Worm (Caenorhabditis elegans) whole organism, L4 larva: Measurements from ENCODE around the gene F08G12.5.

Experiments
- D1046.2 ChIP-seq: fragments of 200-800 bp; sonication (Bioruptor generic); IDR thresholded peaks from 2 replicates; pipeline ENCODE4 v1.3.6; 2022; ENCODE audit warnings: missing genetic modification characterization, missing compliant biosample characterization
- F10B5.3 ChIP-seq: sonication (generic microtip); optimal IDR thresholded peaks from 2 replicates; lab custom pipeline; 2016; ENCODE audit warnings: mild to moderate bottlenecking, missing genetic modification characterization, missing compliant biosample characterization
- F37D6.2 ChIP-seq: sonication (generic microtip); optimal IDR thresholded peaks from 2 replicates; lab custom pipeline; 2016; ENCODE audit warnings: mild to moderate bottlenecking, missing genetic modification characterization, missing compliant biosample characterization
- T26A8.4 ChIP-seq: fragments of 200-800 bp; sonication (Bioruptor generic); IDR thresholded peaks from 2 replicates; pipeline ENCODE4 v1.3.6; 2022; ENCODE audit warnings: missing genetic modification characterization, missing compliant biosample characterization
- ZK337.2 ChIP-seq: fragments of 200-800 bp; sonication (Bioruptor generic); IDR thresholded peaks from 2 replicates; pipeline ENCODE4 v1.3.6; 2022; ENCODE audit warnings: missing genetic modification reagents, missing genetic modification characterization, missing compliant biosample characterization
- ZK546.5 ChIP-seq, 2 experiments: sonication (generic microtip); optimal IDR thresholded peaks; 2 replicates each; lab custom pipeline; 2017; ENCODE audit warnings: missing biosample characterization in 2 of 2, missing genetic modification characterization in 2 of 2
- ceh-32 ChIP-seq: sonication (generic microtip); optimal IDR thresholded peaks from 2 replicates; lab custom pipeline; 2016; ENCODE audit warnings: mild to moderate bottlenecking, missing genetic modification characterization, missing compliant biosample characterization; ENCODE audit not compliant: poor library complexity
- ctbp-1 ChIP-seq: fragments of 200-800 bp; sonication (Bioruptor generic); IDR thresholded peaks from 2 replicates; pipeline ENCODE4 v1.3.6; 2022; ENCODE audit warnings: missing genetic modification reagents, missing genetic modification characterization, missing compliant biosample characterization
- daf-16 ChIP-seq, 3 experiments: sonication (generic microtip); optimal IDR thresholded peaks; 2 replicates each; lab custom pipeline; 2016 to 2017; ENCODE audit warnings: missing genetic modification characterization in 3 of 3, missing genetic modification reagents in 3 of 3, mild to moderate bottlenecking in 2 of 3, missing compliant biosample characterization in 2 of 3, missing biosample characterization in 1 of 3, moderate library complexity in 1 of 3
- duxl-1 ChIP-seq: sonication (generic microtip); optimal IDR thresholded peaks from 2 replicates; lab custom pipeline; 2016; ENCODE audit warnings: mild to moderate bottlenecking, missing genetic modification characterization, moderate library complexity, missing compliant biosample characterization; ENCODE audit not compliant: poor library complexity
- egl-43 ChIP-seq: fragments of 200-800 bp; sonication (Bioruptor generic); IDR thresholded peaks from 2 replicates; pipeline ENCODE4 v1.3.6; 2022; ENCODE audit warnings: missing genetic modification reagents, missing genetic modification characterization, missing compliant biosample characterization
- fkh-10 ChIP-seq: fragments of 150-350 bp; optimal IDR thresholded peaks from 2 replicates; lab custom pipeline; 2014; ENCODE audit warnings: missing biosample characterization, missing genetic modification reagents, missing genetic modification characterization
- hmg-1.1 ChIP-seq: fragments of 200-800 bp; sonication (Bioruptor generic); IDR thresholded peaks from 2 replicates; pipeline ENCODE4 v1.3.6; 2022; ENCODE audit warnings: missing genetic modification reagents, missing genetic modification characterization, missing compliant biosample characterization
- lin-1 ChIP-seq: fragments of 200-800 bp; sonication (Bioruptor generic); IDR thresholded peaks from 2 replicates; pipeline ENCODE4 v1.3.6; 2022; ENCODE audit warnings: missing genetic modification reagents, missing genetic modification characterization, missing compliant biosample characterization
- lin-38 ChIP-seq: fragments of 200-800 bp; sonication (Bioruptor generic); IDR thresholded peaks from 2 replicates; pipeline ENCODE4 v1.3.6; 2022; ENCODE audit warnings: missing genetic modification reagents, missing genetic modification characterization, missing compliant biosample characterization
- lin-39 ChIP-seq: fragments of 150-350 bp; optimal IDR thresholded peaks from 2 replicates; lab custom pipeline; 2014; ENCODE audit warnings: missing biosample characterization, missing genetic modification reagents, missing genetic modification characterization
- lir-3 ChIP-seq: sonication (generic microtip); optimal IDR thresholded peaks from 2 replicates; lab custom pipeline; 2016; ENCODE audit warnings: mild to moderate bottlenecking, missing genetic modification characterization, missing compliant biosample characterization
- mes-2 ChIP-seq: sonication (generic microtip); optimal IDR thresholded peaks from 2 replicates; lab custom pipeline; 2016; ENCODE audit warnings: missing genotype, mild to moderate bottlenecking, missing genetic modification characterization, missing compliant biosample characterization; ENCODE audit not compliant: poor library complexity, severe bottlenecking
- mxl-3 ChIP-seq: fragments of 200-800 bp; sonication (Bioruptor generic); optimal IDR thresholded peaks from 2 replicates; lab custom pipeline; 2018; ENCODE audit warnings: mild to moderate bottlenecking, missing genetic modification characterization, missing compliant biosample characterization
- nhr-102 ChIP-seq: sonication (generic microtip); optimal IDR thresholded peaks from 2 replicates; lab custom pipeline; 2016; ENCODE audit warnings: mild to moderate bottlenecking, missing genetic modification characterization, moderate library complexity, missing compliant biosample characterization
- nhr-11 ChIP-seq: fragments of 150-350 bp; optimal IDR thresholded peaks from 2 replicates; lab custom pipeline; 2014; ENCODE audit warnings: missing biosample characterization, missing genetic modification characterization
- nhr-111 ChIP-seq: fragments of 200-800 bp; sonication (Bioruptor generic); optimal IDR thresholded peaks from 2 replicates; lab custom pipeline; 2018; ENCODE audit warnings: mild to moderate bottlenecking, missing genetic modification characterization, missing compliant biosample characterization
- nhr-41 ChIP-seq: fragments of 200-800 bp; sonication (Bioruptor generic); IDR thresholded peaks from 2 replicates; pipeline ENCODE4 v1.3.6; 2022; ENCODE audit warnings: missing genetic modification reagents, missing genetic modification characterization, missing compliant biosample characterization
- nhr-48 ChIP-seq: sonication (generic microtip); optimal IDR thresholded peaks from 2 replicates; lab custom pipeline; 2016; ENCODE audit warnings: mild to moderate bottlenecking, missing genetic modification characterization, missing compliant biosample characterization
- nhr-6 ChIP-seq: fragments of 150-350 bp; optimal IDR thresholded peaks from 2 replicates; lab custom pipeline; 2014; ENCODE audit warnings: missing biosample characterization, missing genetic modification characterization
- rbr-2 ChIP-seq: sonication (generic microtip); optimal IDR thresholded peaks from 2 replicates; lab custom pipeline; 2016; ENCODE audit warnings: missing genotype, missing genetic modification characterization, missing compliant biosample characterization
- saeg-2 ChIP-seq: fragments of 200-800 bp; sonication (Bioruptor generic); IDR thresholded peaks from 2 replicates; pipeline ENCODE4 v1.3.6; 2022; ENCODE audit warnings: missing genetic modification reagents, missing genetic modification characterization, missing compliant biosample characterization
- skn-1 ChIP-seq: fragments of 150-350 bp; optimal IDR thresholded peaks from 2 replicates; lab custom pipeline; 2014; ENCODE audit warnings: missing biosample characterization, missing genetic modification characterization
- spr-1 ChIP-seq: sonication (generic microtip); optimal IDR thresholded peaks from 2 replicates; lab custom pipeline; 2016; ENCODE audit warnings: mild to moderate bottlenecking, missing genetic modification characterization, missing compliant biosample characterization
- tag-97 ChIP-seq: fragments of 200-800 bp; sonication (Bioruptor generic); IDR thresholded peaks from 2 replicates; pipeline ENCODE4 v1.3.6; 2022; ENCODE audit warnings: missing genetic modification characterization, missing compliant biosample characterization
- unc-39 ChIP-seq: sonication (generic microtip); optimal IDR thresholded peaks from 2 replicates; lab custom pipeline; 2017; ENCODE audit warnings: missing biosample characterization, missing genetic modification characterization
- unc-62 ChIP-seq, 3 experiments: fragments of 150-350 bp in 1 of 3; sonication (generic microtip); optimal IDR thresholded peaks in 2 of 3; peaks in 1 of 3; 1 replicate in 1 of 3; 2 replicates in 2 of 3; lab custom pipeline; 2014 to 2017; ENCODE audit warnings: missing biosample characterization in 3 of 3, missing genetic modification characterization in 3 of 3, missing genetic modification reagents in 3 of 3, missing genotype in 1 of 3
- vab-7 ChIP-seq: fragments of 200-800 bp; sonication (Bioruptor generic); IDR thresholded peaks from 2 replicates; pipeline ENCODE4 v1.3.6; 2022; ENCODE audit warnings: missing genetic modification reagents, missing genetic modification characterization, missing compliant biosample characterization
- zag-1 ChIP-seq: fragments of 150-350 bp; optimal IDR thresholded peaks from 2 replicates; lab custom pipeline; 2014; ENCODE audit warnings: missing biosample characterization, missing genetic modification characterization
- zfp-2 ChIP-seq: sonication (generic microtip); optimal IDR thresholded peaks from 2 replicates; lab custom pipeline; 2016; ENCODE audit warnings: mild to moderate bottlenecking, missing genetic modification characterization, missing compliant biosample characterization
- ztf-7 ChIP-seq: fragments of 150-350 bp; optimal IDR thresholded peaks from 2 replicates; lab custom pipeline; 2014; ENCODE audit warnings: missing biosample characterization, missing genetic modification characterization

F08G12.5 gene

DNA sequence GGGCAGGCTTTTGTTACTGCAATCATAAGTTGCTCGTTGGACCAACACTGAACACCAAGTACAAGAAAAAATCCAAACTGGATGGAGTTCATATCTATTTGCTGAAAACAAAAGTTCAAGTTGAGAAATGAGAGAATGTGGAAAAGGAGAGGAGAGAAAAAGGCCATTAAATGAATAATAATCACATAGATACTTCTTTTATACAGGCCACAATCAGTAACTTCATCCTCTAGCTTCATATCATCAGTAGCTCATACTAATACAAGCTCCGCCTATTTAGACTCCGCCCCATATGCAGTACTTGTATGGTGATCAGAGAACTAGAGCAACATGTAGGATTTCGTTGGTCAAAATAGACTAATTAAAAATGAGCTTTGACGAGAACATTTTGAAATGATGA, 30.8 kb downstream of the F08G12.5 start, which contains the start of gene F38B2.2:
Gene F38B2.2, minus strand, starts transcription at position 101 of the 400 bp plus-strand sequence.
- TF ChIP-seq mxl-3 (no peak), saeg-2 (GFP tag; lab: Robert Waterston, UW) (no peak), daf-16 (GFP tag; optimal IDR thresholded peaks at IDR 0.05; lab: Kevin White, UChicago) (no peak), daf-16 (tag; optimal IDR thresholded peaks at IDR 0.05; lab: Kevin White, UChicago) (no peak), fkh-10 (no peak), zfp-2 (tag; lab: Kevin White, UChicago) (no peak), ZK546.5 (tag; optimal IDR thresholded peaks at IDR 0.05; lab: Kevin White, UChicago) (no peak), tag-97 (GFP tag; lab: Robert Waterston, UW) (no peak), nhr-102 (tag; lab: Kevin White, UChicago) (no peak), lir-3 (tag; lab: Kevin White, UChicago) (no peak), T26A8.4 (GFP tag; lab: Robert Waterston, UW) (no peak), lin-39 (tag; lab: Kevin White, UChicago) (no peak), ZK337.2 (GFP tag; lab: Robert Waterston, UW) (no peak), duxl-1 (no peak), F37D6.2 (tag; lab: Kevin White, UChicago) (no peak), unc-39 (no peak), F10B5.3 (tag; lab: Kevin White, UChicago) (no peak)

DNA sequence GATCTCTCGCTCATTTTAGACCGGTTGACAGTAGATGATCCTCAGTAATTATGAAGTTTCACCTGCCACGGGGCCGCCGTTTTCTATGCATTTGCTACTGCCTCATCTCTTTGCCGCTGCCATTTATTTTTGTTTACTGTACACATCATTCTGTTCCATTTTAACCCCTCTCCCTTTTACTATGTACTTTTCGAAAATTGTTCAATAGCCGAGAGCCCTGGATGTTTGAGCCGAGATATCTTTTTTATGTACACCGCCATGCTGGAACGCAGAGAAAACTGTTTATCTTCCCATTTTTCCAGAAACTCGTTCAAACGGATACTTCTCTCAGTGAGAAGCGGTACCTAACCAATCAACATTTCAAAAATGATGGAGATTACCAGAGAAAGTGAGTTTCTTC, 39.2 kb downstream of the F08G12.5 start, which contains the start of gene ifa-1:
Gene ifa-1, plus strand, starts transcription at position 301 of the 400 bp plus-strand sequence.
- TF ChIP-seq tag-97 (GFP tag; lab: Robert Waterston, UW) (no peak), unc-62 (GFP tag; optimal IDR thresholded peaks at IDR 0.05 in 1 of 2; lab: Kevin White, UChicago) (no peak), unc-62 (tag; optimal IDR thresholded peaks at IDR 0.05; lab: Kevin White, UChicago) (no peak), T26A8.4 (GFP tag; lab: Robert Waterston, UW) (no peak), ctbp-1 (GFP tag; lab: Robert Waterston, UW) (no peak), daf-16 (GFP tag; optimal IDR thresholded peaks at IDR 0.05; lab: Kevin White, UChicago) (no peak), daf-16 (tag; optimal IDR thresholded peaks at IDR 0.05; lab: Kevin White, UChicago) (no peak), ztf-7 (tag; lab: Kevin White, UChicago) (no peak), F10B5.3 (tag; lab: Kevin White, UChicago) (no peak), vab-7 (GFP tag; lab: Robert Waterston, UW) (no peak), nhr-111 (GFP tag; lab: Kevin White, UChicago) (no peak), fkh-10 (no peak)
- TF ChIP-seq, all 104 proteins: peak for 0

- TF ChIP-seq tag-97 (GFP tag; lab: Robert Waterston, UW) (no peak), zag-1 (tag; lab: Kevin White, UChicago) (no peak), ZK546.5 (tag; optimal IDR thresholded peaks at IDR 0.05; lab: Kevin White, UChicago) (no peak), spr-1 (tag; lab: Kevin White, UChicago) (no peak), ceh-32 (tag; lab: Kevin White, UChicago) (no peak)
These were observed 41.1 kb downstream of the F08G12.5 start, which contains the start of gene C03A3.3 for ce11 chrX:11268970-11269369. C03A3.3 (minus strand) TSS chrX:11269070.

DNA sequence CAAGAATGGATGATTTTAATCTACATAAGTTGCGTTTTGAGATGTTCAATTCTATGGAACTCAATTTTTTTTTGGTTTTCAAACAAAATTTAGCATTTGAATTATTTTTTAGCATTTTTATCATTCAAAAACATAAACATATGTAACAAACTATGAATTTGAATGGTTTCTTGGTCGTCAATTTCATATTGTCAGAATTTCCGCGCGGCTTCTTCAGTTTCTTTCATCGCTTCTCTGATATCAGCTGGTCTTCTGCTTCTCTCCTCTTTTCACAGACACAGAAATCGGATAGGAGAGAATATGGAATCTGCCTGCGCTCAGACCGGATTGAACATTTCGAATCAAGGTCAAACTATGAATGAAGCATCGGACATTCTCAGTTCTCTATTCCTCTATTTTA, 43.4 kb downstream of the F08G12.5 start, which contains the start of gene C03A3.9:
Gene C03A3.9, plus strand, starts transcription at position 301 of the 400 bp plus-strand sequence.
- no peak for TF ChIP-seq lin-38 (GFP tag; lab: Robert Waterston, UW)
- no peak for TF ChIP-seq nhr-6 (tag; lab: Kevin White, UChicago)
- no peak for TF ChIP-seq rbr-2 (tag; lab: Kevin White, UChicago)
- TF ChIP-seq nhr-11 (tag; lab: Kevin White, UChicago): no peak
- TF ChIP-seq egl-43 (GFP tag; lab: Robert Waterston, UW): no peak
- no peak for TF ChIP-seq lin-1 (GFP tag; lab: Robert Waterston, UW)
- TF ChIP-seq skn-1 (tag; lab: Kevin White, UChicago): no peak
- no peak for TF ChIP-seq nhr-41 (GFP tag; lab: Robert Waterston, UW)
- TF ChIP-seq D1046.2 (GFP tag; lab: Robert Waterston, UW): no peak
- no peak for TF ChIP-seq nhr-48 (tag; lab: Kevin White, UChicago)
- no peak for TF ChIP-seq mes-2 (tag; lab: Kevin White, UChicago)
- TF ChIP-seq hmg-1.1: no peak
- TF ChIP-seq ZK337.2 (GFP tag; lab: Robert Waterston, UW): no peak
- TF ChIP-seq zag-1 (tag; lab: Kevin White, UChicago): no peak
- TF ChIP-seq daf-16 (GFP tag; optimal IDR thresholded peaks at IDR 0.05; lab: Kevin White, UChicago): no peak
- no peak for TF ChIP-seq daf-16 (tag; optimal IDR thresholded peaks at IDR 0.05; lab: Kevin White, UChicago)
